Worm (Caenorhabditis elegans): ENCODE results near the gene F53B1.9.

DNA sequence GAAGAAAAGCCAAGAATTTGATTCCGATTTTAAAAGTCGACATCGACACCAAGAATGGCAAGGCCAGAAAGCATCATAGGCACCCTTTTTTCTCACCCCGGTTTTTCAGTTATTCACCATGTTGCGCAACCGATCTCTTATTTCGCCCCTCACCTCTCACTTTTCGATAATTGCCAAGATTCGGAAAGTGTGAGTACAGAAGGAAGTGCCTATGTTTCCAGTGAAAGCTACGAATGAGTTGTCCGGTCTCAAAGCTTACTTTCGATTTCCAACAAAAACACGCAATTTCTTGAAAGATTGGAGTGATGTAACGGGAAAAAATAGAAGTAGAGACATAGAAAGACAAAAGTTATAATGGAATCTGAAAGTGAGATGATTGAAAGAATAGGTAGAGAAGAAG is 22.1 kb upstream of the F53B1.9 start:
- TF ChIP-seq lsy-2 (tag; optimal IDR thresholded peaks at IDR 0.05): no peak
- no peak for TF ChIP-seq pha-4 (tag; optimal IDR thresholded peaks at IDR 0.05)
- TF ChIP-seq drap-1 (GFP tag; optimal IDR thresholded peaks at IDR 0.05): no peak
- TF ChIP-seq lin-13 (tag; optimal IDR thresholded peaks at IDR 0.05): no peak
- no peak for TF ChIP-seq nhr-237 (tag; optimal IDR thresholded peaks at IDR 0.05)
- no peak for TF ChIP-seq snpc-4 (tag; optimal IDR thresholded peaks at IDR 0.05)
- TF ChIP-seq ceh-39 (tag; optimal IDR thresholded peaks at IDR 0.05): no peak
- no peak for TF ChIP-seq unc-62 (GFP tag; optimal IDR thresholded peaks at IDR 0.05)
- no peak for TF ChIP-seq elt-1 (tag; optimal IDR thresholded peaks at IDR 0.05; ENCODE audit: borderline replicate concordance, insufficient read depth)
- TF ChIP-seq sptf-1 (tag; optimal IDR thresholded peaks at IDR 0.05): no peak
- TF ChIP-seq sem-2 (GFP tag; optimal IDR thresholded peaks at IDR 0.05): no peak
- TF ChIP-seq nhr-28 (tag; optimal IDR thresholded peaks at IDR 0.05): no peak

All from whole organism, mixed stage, embryonic.